Fruit fly (Drosophila melanogaster): Measurements from ENCODE around the gene CG5004.

dm6 chrX:17106153-17106700 is 1.2 kb upstream of the CG5004 start:
- no peak for TF ChIP-seq tai (GFP tag; optimal IDR thresholded peaks at IDR 0.05)
- TF ChIP-seq jim (GFP tag; optimal IDR thresholded peaks at IDR 0.05) = no peak
- TF ChIP-seq usp (GFP tag; optimal IDR thresholded peaks at IDR 0.05) = no peak
- no peak for TF ChIP-seq woc (GFP tag; optimal IDR thresholded peaks at IDR 0.05)
- TF ChIP-seq Myc (optimal IDR thresholded peaks at IDR 0.05) = no peak
- TF ChIP-seq sage (GFP tag; optimal IDR thresholded peaks at IDR 0.05) = no peak
- no peak for TF ChIP-seq CG32264 (GFP tag; optimal IDR thresholded peaks at IDR 0.05)
- no peak for TF ChIP-seq psq (GFP tag; optimal IDR thresholded peaks at IDR 0.05)
- TF ChIP-seq brk (GFP tag; optimal IDR thresholded peaks at IDR 0.05) = no peak
- no peak for TF ChIP-seq Rel (GFP tag; optimal IDR thresholded peaks at IDR 0.05)
- no peak for TF ChIP-seq Rel (tag; optimal IDR thresholded peaks at IDR 0.05)
- TF ChIP-seq lola (GFP tag; optimal IDR thresholded peaks at IDR 0.05) = no peak
- no peak for TF ChIP-seq dl (GFP tag; optimal IDR thresholded peaks at IDR 0.05; ENCODE audit: insufficient read depth in 1 of 2, partially characterized antibody in 2 of 2)
- no peak for TF ChIP-seq fru (GFP tag; optimal IDR thresholded peaks at IDR 0.05)
- no peak for TF ChIP-seq pan (optimal IDR thresholded peaks at IDR 0.05)

All from whole organism, wandering third instar larva.